Worm (Caenorhabditis elegans) whole organism, L2 larva: ENCODE measurements around the gene srx-5.

Experiments
- F13H6.1 ChIP-seq: sonication (generic microtip); optimal IDR thresholded peaks from 2 replicates; lab custom pipeline; 2016; ENCODE audit warnings: missing genetic modification characterization, missing compliant biosample characterization
- R02D3.7 ChIP-seq: fragments of 150-350 bp; optimal IDR thresholded peaks from 2 replicates; lab custom pipeline; 2014; ENCODE audit warnings: missing biosample characterization, missing genetic modification characterization
- Y55F3AM.14 ChIP-seq: fragments of 200-800 bp; sonication (Bioruptor generic); optimal IDR thresholded peaks from 2 replicates; lab custom pipeline; 2018; ENCODE audit warnings: mild to moderate bottlenecking, missing genetic modification characterization, missing compliant biosample characterization
- alr-1 ChIP-seq: fragments of 150-350 bp; optimal IDR thresholded peaks from 2 replicates; lab custom pipeline; 2014; ENCODE audit warnings: missing biosample characterization, missing genetic modification characterization
- aly-2 ChIP-seq: fragments of 150-350 bp; optimal IDR thresholded peaks from 2 replicates; lab custom pipeline; 2014; ENCODE audit warnings: missing biosample characterization, missing genetic modification characterization
- ama-1 ChIP-seq: fragments of 150-350 bp; optimal IDR thresholded peaks from 2 replicates; lab custom pipeline; 2018; ENCODE audit warnings: inconsistent platforms
- ceh-16 ChIP-seq: fragments of 150-350 bp; optimal IDR thresholded peaks from 2 replicates; lab custom pipeline; 2014; ENCODE audit warnings: missing biosample characterization, missing genetic modification characterization
- ceh-82 ChIP-seq: fragments of 150-350 bp; optimal IDR thresholded peaks from 2 replicates; lab custom pipeline; 2014; ENCODE audit warnings: missing biosample characterization, missing genetic modification characterization
- crh-2 ChIP-seq: sonication (generic microtip); optimal IDR thresholded peaks from 2 replicates; lab custom pipeline; 2017; ENCODE audit warnings: missing biosample characterization, missing genetic modification characterization
- egl-27 ChIP-seq: sonication (generic microtip); optimal IDR thresholded peaks from 3 replicates; lab custom pipeline; 2017; ENCODE audit warnings: missing biosample characterization, missing genetic modification reagents, missing genetic modification characterization
- elt-1 ChIP-seq: fragments of 150-350 bp; optimal IDR thresholded peaks from 2 replicates; lab custom pipeline; 2014; ENCODE audit warnings: missing biosample characterization, missing genetic modification characterization
- elt-3 ChIP-seq: sonication (generic microtip); optimal IDR thresholded peaks from 2 replicates; lab custom pipeline; 2017; ENCODE audit warnings: missing biosample characterization, missing genetic modification characterization
- fos-1 ChIP-seq: fragments of 150-350 bp; optimal IDR thresholded peaks from 2 replicates; lab custom pipeline; 2014; ENCODE audit warnings: missing biosample characterization, missing genetic modification characterization
- lin-39 ChIP-seq: fragments of 150-350 bp; optimal IDR thresholded peaks from 2 replicates; lab custom pipeline; 2014; ENCODE audit warnings: missing biosample characterization, missing genetic modification reagents, missing genetic modification characterization
- lsy-2 ChIP-seq, 2 experiments: fragments of 150-350 bp in 1 of 2; sonication (generic microtip) in 1 of 2; optimal IDR thresholded peaks; 2 replicates each; lab custom pipeline; 2014 to 2017; ENCODE audit warnings: missing biosample characterization in 2 of 2, missing genetic modification characterization in 2 of 2
- mab-5 ChIP-seq: fragments of 150-350 bp; optimal IDR thresholded peaks from 2 replicates; lab custom pipeline; 2014; ENCODE audit warnings: missing biosample characterization, missing genetic modification characterization
- mdl-1 ChIP-seq, 2 experiments: fragments of 150-350 bp in 1 of 2; sonication (generic microtip) in 1 of 2; optimal IDR thresholded peaks; 2 replicates each; lab custom pipeline; 2017; ENCODE audit warnings: missing biosample characterization in 2 of 2, missing genetic modification characterization in 2 of 2
- nhr-11 ChIP-seq: fragments of 150-350 bp; optimal IDR thresholded peaks from 2 replicates; lab custom pipeline; 2014; ENCODE audit warnings: missing biosample characterization, missing genetic modification characterization
- nhr-12 ChIP-seq: fragments of 150-350 bp; optimal IDR thresholded peaks from 2 replicates; lab custom pipeline; 2014; ENCODE audit warnings: missing biosample characterization, missing genetic modification characterization
- nhr-21 ChIP-seq: fragments of 150-350 bp; optimal IDR thresholded peaks from 2 replicates; lab custom pipeline; 2014; ENCODE audit warnings: missing biosample characterization, missing genetic modification characterization
- nhr-23 ChIP-seq: fragments of 150-350 bp; optimal IDR thresholded peaks from 2 replicates; lab custom pipeline; 2014; ENCODE audit warnings: missing biosample characterization, missing genetic modification reagents, missing genetic modification characterization
- nhr-25 ChIP-seq: fragments of 150-350 bp; sonication (generic microtip); optimal IDR thresholded peaks from 3 replicates; lab custom pipeline; 2014; ENCODE audit warnings: missing biosample characterization, missing genetic modification characterization
- nhr-77 ChIP-seq: fragments of 150-350 bp; optimal IDR thresholded peaks from 2 replicates; lab custom pipeline; 2014; ENCODE audit warnings: missing biosample characterization, missing genetic modification characterization
- peb-1 ChIP-seq: fragments of 150-350 bp; optimal IDR thresholded peaks from 2 replicates; lab custom pipeline; 2014; ENCODE audit warnings: missing biosample characterization, missing genetic modification characterization
- skn-1 ChIP-seq: sonication (generic microtip); optimal IDR thresholded peaks from 2 replicates; lab custom pipeline; 2017; ENCODE audit warnings: missing biosample characterization, missing genetic modification characterization
- sma-9 ChIP-seq, 2 experiments: fragments of 150-350 bp in 1 of 2; sonication (generic microtip) in 1 of 2; optimal IDR thresholded peaks; 2 replicates each; lab custom pipeline; 2014 to 2016; ENCODE audit warnings: missing genetic modification characterization in 2 of 2, mild to moderate bottlenecking in 1 of 2, missing biosample characterization in 1 of 2, missing compliant biosample characterization in 1 of 2, missing genetic modification reagents in 1 of 2, moderate library complexity in 1 of 2
- snpc-4 ChIP-seq: fragments of 150-350 bp; optimal IDR thresholded peaks from 2 replicates; lab custom pipeline; 2014; ENCODE audit warnings: missing biosample characterization, missing genetic modification characterization
- unc-39 ChIP-seq: fragments of 150-350 bp; optimal IDR thresholded peaks from 2 replicates; lab custom pipeline; 2014; ENCODE audit warnings: missing biosample characterization, missing genetic modification characterization
- unc-55 ChIP-seq: fragments of 150-350 bp; sonication (generic microtip); optimal IDR thresholded peaks from 3 replicates; lab custom pipeline; 2014; ENCODE audit warnings: missing biosample characterization, missing genetic modification reagents, missing genetic modification characterization
- zag-1 ChIP-seq: fragments of 150-350 bp; optimal IDR thresholded peaks from 2 replicates; lab custom pipeline; 2014; ENCODE audit warnings: missing biosample characterization, missing genetic modification characterization
- ztf-11 ChIP-seq: sonication (generic microtip); optimal IDR thresholded peaks from 2 replicates; lab custom pipeline; 2017; ENCODE audit warnings: missing biosample characterization, missing genetic modification characterization

srx-5 gene

ce11 chrV:699489-700129, at the start of gene srx-5, which contains the start of gene ugt-29:
TSS of gene srx-5 (plus strand) at chrV:700079.
TSS of gene ugt-29 (minus strand) at chrV:699589.
- no peak for TF ChIP-seq mdl-1 (tag; optimal IDR thresholded peaks at IDR 0.05; lab: Kevin White, UChicago)
- no peak for TF ChIP-seq egl-27 (tag; lab: Kevin White, UChicago)
- TF ChIP-seq R02D3.7, result no peak
- no peak for TF ChIP-seq unc-55
- TF ChIP-seq ceh-16 (tag; lab: Kevin White, UChicago), result no peak
- TF ChIP-seq Y55F3AM.14 (GFP tag; lab: Kevin White, UChicago), result no peak
- no peak for TF ChIP-seq ztf-11 (tag; lab: Kevin White, UChicago)
- TF ChIP-seq nhr-12 (tag; lab: Kevin White, UChicago), result no peak
- no peak for TF ChIP-seq sma-9 (GFP tag; optimal IDR thresholded peaks at IDR 0.05; lab: Kevin White, UChicago)
- TF ChIP-seq sma-9 (tag; optimal IDR thresholded peaks at IDR 0.05; lab: Kevin White, UChicago), result no peak
- no peak for TF ChIP-seq elt-3 (tag; lab: Kevin White, UChicago)
- TF ChIP-seq, all 48 proteins: peak for 0

ce11 chrV:652940-653339, 46.9 kb upstream of the srx-5 start, which contains the start of gene srj-5:
TSS of gene srj-5 (minus strand) at chrV:653040.
- no peak for TF ChIP-seq nhr-21 (tag; lab: Kevin White, UChicago)
- no peak for TF ChIP-seq aly-2 (tag; lab: Kevin White, UChicago)
- no peak for TF ChIP-seq snpc-4 (tag; lab: Kevin White, UChicago)
- no peak for TF ChIP-seq ztf-11 (tag; lab: Kevin White, UChicago)
- no peak for TF ChIP-seq skn-1 (tag; lab: Kevin White, UChicago)
- no peak for TF ChIP-seq elt-1 (tag; lab: Kevin White, UChicago)
- no peak for TF ChIP-seq ceh-82 (tag; lab: Kevin White, UChicago)
- no peak for TF ChIP-seq fos-1 (tag; lab: Kevin White, UChicago)
- no peak for TF ChIP-seq peb-1
- TF ChIP-seq sma-9 (GFP tag; optimal IDR thresholded peaks at IDR 0.05; lab: Kevin White, UChicago), result no peak
- no peak for TF ChIP-seq sma-9 (tag; optimal IDR thresholded peaks at IDR 0.05; lab: Kevin White, UChicago)
- TF ChIP-seq lsy-2 (tag; optimal IDR thresholded peaks at IDR 0.05; lab: Kevin White, UChicago), result no peak
- TF ChIP-seq egl-27 (tag; lab: Kevin White, UChicago), result no peak
- TF ChIP-seq unc-39 (tag; lab: Kevin White, UChicago), result no peak

ce11 chrV:654402-654801, 45.5 kb upstream of the srx-5 start, which contains the start of gene srj-6:
TSS of gene srj-6 (minus strand) at chrV:654502.
- TF ChIP-seq nhr-25 (tag; lab: Kevin White, UChicago) (no peak), snpc-4 (tag; lab: Kevin White, UChicago) (no peak), mdl-1 (tag; optimal IDR thresholded peaks at IDR 0.05; lab: Kevin White, UChicago) (no peak), lin-39 (tag; lab: Kevin White, UChicago) (no peak), fos-1 (tag; lab: Kevin White, UChicago) (no peak), ceh-82 (tag; lab: Kevin White, UChicago) (no peak), nhr-21 (tag; lab: Kevin White, UChicago) (no peak), nhr-23 (tag; lab: Kevin White, UChicago) (no peak), mab-5 (tag; lab: Kevin White, UChicago) (no peak), ama-1 (lab: Kevin White, UChicago) (no peak), unc-39 (tag; lab: Kevin White, UChicago) (no peak), crh-2 (no peak), nhr-11 (no peak)
- TF ChIP-seq, all 48 proteins: peak for 0

- TF ChIP-seq ceh-82 (tag; lab: Kevin White, UChicago) (no peak), nhr-12 (tag; lab: Kevin White, UChicago) (no peak), mdl-1 (tag; optimal IDR thresholded peaks at IDR 0.05; lab: Kevin White, UChicago) (no peak), lin-39 (tag; lab: Kevin White, UChicago) (no peak)
These were observed 44.1 kb upstream of the srx-5 start, which contains the start of gene srh-245 for ce11 chrV:655823-656222. TSS of gene srh-245 (minus strand) at chrV:655923.

- TF ChIP-seq mab-5 (tag; lab: Kevin White, UChicago) (no peak), nhr-21 (tag; lab: Kevin White, UChicago) (no peak), unc-39 (tag; lab: Kevin White, UChicago) (no peak), lsy-2 (tag; optimal IDR thresholded peaks at IDR 0.05; lab: Kevin White, UChicago) (no peak), F13H6.1 (no peak), nhr-25 (tag; lab: Kevin White, UChicago) (no peak), alr-1 (no peak), nhr-77 (tag; lab: Kevin White, UChicago) (no peak), skn-1 (tag; lab: Kevin White, UChicago) (no peak), nhr-23 (tag; lab: Kevin White, UChicago) (no peak), nhr-11 (no peak), ztf-11 (tag; lab: Kevin White, UChicago) (no peak), zag-1 (no peak)
These were observed 42.2 kb upstream of the srx-5 start, which contains the start of gene srh-246 for ce11 chrV:657678-658077. TSS of gene srh-246 (minus strand) at chrV:657778.
